Fruit fly (Drosophila melanogaster) whole organism, embryonic: ENCODE results near the gene CG13796.

Source experiments
- Asciz ChIP-seq: fragments of 200-800 bp; sonication (Bioruptor generic); optimal IDR thresholded peaks from 2 replicates; lab custom pipeline; 2017; ENCODE audit warnings: missing biosample characterization, mild to moderate bottlenecking, missing genetic modification characterization, missing genetic modification reagents
- CG1024 ChIP-seq: fragments of 200-800 bp; sonication (Bioruptor generic); IDR thresholded peaks from 2 replicates; pipeline ENCODE4 v1.3.6; 2022; ENCODE audit warnings: missing biosample characterization, missing genetic modification characterization
- CG10543 ChIP-seq: fragments of 200-800 bp; sonication (Bioruptor generic); optimal IDR thresholded peaks from 3 replicates; lab custom pipeline; 2017; ENCODE audit warnings: missing biosample characterization, mild to moderate bottlenecking, missing genetic modification characterization, moderate library complexity
- CG11247 ChIP-seq: fragments of 200-800 bp; sonication (Bioruptor generic); IDR thresholded peaks from 2 replicates; pipeline ENCODE4 v1.3.6; 2022; ENCODE audit warnings: missing biosample characterization, missing genetic modification characterization
- CG11504 ChIP-seq: fragments of 200-800 bp; sonication (Bioruptor generic); optimal IDR thresholded peaks from 3 replicates; lab custom pipeline; 2019; ENCODE audit warnings: missing biosample characterization, mild to moderate bottlenecking, missing genetic modification characterization, moderate library complexity
- CG13624 ChIP-seq: fragments of 200-800 bp; sonication (Bioruptor generic); optimal IDR thresholded peaks from 2 replicates; lab custom pipeline; 2016; ENCODE audit warnings: missing biosample characterization, missing genetic modification characterization
- CG14667 ChIP-seq: fragments of 200-800 bp; sonication (Bioruptor generic); IDR thresholded peaks from 2 replicates; pipeline ENCODE4 v1.3.6; 2022; ENCODE audit warnings: missing biosample characterization, missing genetic modification characterization
- CG16815 ChIP-seq: fragments of 200-800 bp; sonication (Bioruptor generic); optimal IDR thresholded peaks from 3 replicates; lab custom pipeline; 2017; ENCODE audit warnings: missing biosample characterization, mild to moderate bottlenecking, missing genetic modification characterization
- CG17385 ChIP-seq: fragments of 200-800 bp; sonication (Bioruptor generic); optimal IDR thresholded peaks from 3 replicates; lab custom pipeline; 2018; ENCODE audit warnings: missing biosample characterization, mild to moderate bottlenecking, missing genetic modification characterization
- CG17568 ChIP-seq: fragments of 200-800 bp; sonication (Bioruptor generic); optimal IDR thresholded peaks from 2 replicates; lab custom pipeline; 2018; ENCODE audit warnings: missing biosample characterization, mild to moderate bottlenecking, missing genetic modification characterization, moderate library complexity
- CG33557 ChIP-seq: fragments of 200-800 bp; sonication (Bioruptor generic); optimal IDR thresholded peaks from 2 replicates; lab custom pipeline; 2019; ENCODE audit warnings: missing biosample characterization, mild to moderate bottlenecking, missing genetic modification characterization, moderate library complexity
- CG3995 ChIP-seq: fragments of 200-800 bp; sonication (Bioruptor generic); optimal IDR thresholded peaks from 3 replicates; lab custom pipeline; 2016; ENCODE audit warnings: missing biosample characterization, missing genetic modification characterization
- CG43689 ChIP-seq: fragments of 200-800 bp; sonication (Bioruptor generic); IDR thresholded peaks from 2 replicates; pipeline ENCODE4 v1.3.6; 2022; ENCODE audit warnings: missing biosample characterization, missing genetic modification characterization
- CG4424 ChIP-seq: fragments of 200-800 bp; sonication (Bioruptor generic); optimal IDR thresholded peaks from 3 replicates; lab custom pipeline; 2016; ENCODE audit warnings: missing biosample characterization, missing genetic modification characterization
- CG4730 ChIP-seq: fragments of 200-800 bp; sonication (Bioruptor generic); IDR thresholded peaks from 2 replicates; pipeline ENCODE4 v1.3.6; 2022; ENCODE audit warnings: missing biosample characterization, missing genetic modification characterization
- CG7839 ChIP-seq: fragments of 200-800 bp; sonication (Bioruptor generic); optimal IDR thresholded peaks from 3 replicates; lab custom pipeline; 2018; ENCODE audit warnings: missing biosample characterization, mild to moderate bottlenecking, missing genetic modification characterization, moderate library complexity
- CTCF ChIP-seq: fragments of 200-800 bp; sonication (Bioruptor generic); optimal IDR thresholded peaks from 2 replicates; lab custom pipeline; 2017; ENCODE audit warnings: missing biosample characterization, mild to moderate bottlenecking, missing genetic modification characterization, moderate library complexity
- Chrac-16 ChIP-seq: fragments of 200-800 bp; sonication (Bioruptor generic); optimal IDR thresholded peaks from 3 replicates; lab custom pipeline; 2016; ENCODE audit warnings: missing biosample characterization, missing genetic modification characterization
- CkIIα-i1 ChIP-seq: fragments of 200-800 bp; sonication (Bioruptor generic); IDR thresholded peaks from 2 replicates; pipeline ENCODE4 v1.3.6; 2022; ENCODE audit warnings: missing biosample characterization, missing genetic modification characterization
- D19A ChIP-seq: fragments of 200-800 bp; optimal IDR thresholded peaks from 3 replicates; lab custom pipeline; 2019; ENCODE audit warnings: missing biosample characterization, mild to moderate bottlenecking, missing genetic modification characterization, moderate library complexity
- Dip2 ChIP-seq: fragments of 200-800 bp; sonication (Bioruptor generic); IDR thresholded peaks from 2 replicates; pipeline ENCODE4 v1.3.6; 2022; ENCODE audit warnings: missing biosample characterization, missing genetic modification characterization
- Dll ChIP-seq: fragments of 200-800 bp; sonication (Bioruptor generic); IDR thresholded peaks from 4 replicates; pipeline ENCODE4 v1.3.6; 2022; ENCODE audit warnings: missing biosample characterization, missing genetic modification characterization; ENCODE audit not compliant: partially characterized antibody
- Doc2 ChIP-seq: fragments of 200-800 bp; sonication (Bioruptor generic); IDR thresholded peaks from 2 replicates; pipeline ENCODE4 v1.3.6; 2022; ENCODE audit warnings: missing biosample characterization, missing genetic modification characterization
- E2f2 ChIP-seq: fragments of 200-800 bp; sonication (Bioruptor generic); IDR thresholded peaks from 2 replicates; pipeline ENCODE4 v1.3.6; 2022; ENCODE audit warnings: missing biosample characterization, missing genetic modification characterization
- Elba2 ChIP-seq: fragments of 200-800 bp; sonication (Bioruptor generic); optimal IDR thresholded peaks from 3 replicates; lab custom pipeline; 2016; ENCODE audit warnings: missing biosample characterization, missing genetic modification characterization
- Ets65A ChIP-seq: fragments of 200-800 bp; sonication (Bioruptor generic); peaks from one replicate; lab custom pipeline; 2016; ENCODE audit warnings: missing biosample characterization, missing genetic modification characterization
- GATAe ChIP-seq: fragments of 200-800 bp; sonication (Bioruptor generic); conservative IDR thresholded peaks from 2 replicates; pipeline ENCODE4 v1.3.6; 2022; ENCODE audit warnings: missing biosample characterization, missing genetic modification characterization
- HLH54F ChIP-seq: fragments of 200-800 bp; sonication (Bioruptor generic); optimal IDR thresholded peaks from 3 replicates; lab custom pipeline; 2016; ENCODE audit warnings: missing biosample characterization, missing genetic modification characterization
- Hand ChIP-seq: fragments of 200-800 bp; sonication (Bioruptor generic); optimal IDR thresholded peaks from 2 replicates; lab custom pipeline; 2017; ENCODE audit warnings: mild to moderate bottlenecking, missing biosample characterization, missing genetic modification reagents, missing genetic modification characterization
- HmgZ ChIP-seq: fragments of 200-800 bp; sonication (Bioruptor generic); optimal IDR thresholded peaks from 2 replicates; lab custom pipeline; 2018; ENCODE audit warnings: missing biosample characterization, mild to moderate bottlenecking, missing genetic modification characterization
- Hr3 ChIP-seq: fragments of 200-800 bp; sonication (Bioruptor generic); optimal IDR thresholded peaks from 3 replicates; lab custom pipeline; 2016; ENCODE audit warnings: missing biosample characterization, missing genetic modification characterization
- Hr78 ChIP-seq, 2 experiments: fragments of 200-800 bp in 1 of 2; fragments of >200 bp in 1 of 2; sonication (Bioruptor generic) in 1 of 2; optimal IDR thresholded peaks; 2 replicates each; lab custom pipeline; 2017 to 2019; ENCODE audit warnings: missing biosample characterization in 2 of 2, missing genetic modification characterization in 2 of 2, mild to moderate bottlenecking in 1 of 2, moderate library complexity in 1 of 2
- Med ChIP-seq: fragments of 200-800 bp; sonication (Bioruptor generic); peaks from one replicate; lab custom pipeline; 2016; ENCODE audit warnings: missing biosample characterization, missing genetic modification characterization, mild to moderate bottlenecking, inconsistent platforms, moderate library complexity
- Nf-YA ChIP-seq: fragments of 200-800 bp; sonication (Bioruptor generic); IDR thresholded peaks from 2 replicates; pipeline ENCODE4 v1.3.6; 2022; ENCODE audit warnings: missing biosample characterization, missing genetic modification characterization
- Oli ChIP-seq: fragments of 200-800 bp; sonication (Bioruptor generic); optimal IDR thresholded peaks from 2 replicates; lab custom pipeline; 2018; ENCODE audit warnings: missing biosample characterization, mild to moderate bottlenecking, missing genetic modification characterization, moderate library complexity
- Side ChIP-seq: fragments of 200-800 bp; sonication (Bioruptor generic); optimal IDR thresholded peaks from 2 replicates; lab custom pipeline; 2016; ENCODE audit warnings: missing biosample characterization, missing genetic modification characterization
- dmrt99B ChIP-seq: fragments of 200-800 bp; sonication (Bioruptor generic); optimal IDR thresholded peaks from 2 replicates; lab custom pipeline; 2018; ENCODE audit warnings: missing biosample characterization, mild to moderate bottlenecking, missing genetic modification characterization, moderate library complexity
- gfzf ChIP-seq: fragments of 200-800 bp; sonication (Bioruptor generic); optimal IDR thresholded peaks from 2 replicates; lab custom pipeline; 2016; ENCODE audit warnings: missing biosample characterization, mild to moderate bottlenecking, missing genetic modification characterization, moderate library complexity
- gsb ChIP-seq: fragments of 200-800 bp; sonication (Bioruptor generic); IDR thresholded peaks from 2 replicates; pipeline ENCODE4 v1.3.6; 2022; ENCODE audit warnings: missing biosample characterization, missing genetic modification characterization
- gt ChIP-seq: fragments of 200-800 bp; sonication (Bioruptor generic); IDR thresholded peaks from 2 replicates; pipeline ENCODE4 v1.3.6; 2022; ENCODE audit warnings: missing biosample characterization, missing genetic modification characterization
- jing ChIP-seq: fragments of 200-800 bp; sonication (Bioruptor generic); optimal IDR thresholded peaks from 2 replicates; lab custom pipeline; 2018; ENCODE audit warnings: missing biosample characterization, mild to moderate bottlenecking, missing genetic modification characterization
- mld ChIP-seq: fragments of 200-800 bp; sonication (Bioruptor generic); IDR thresholded peaks from 3 replicates; pipeline ENCODE4 v1.3.6; 2022; ENCODE audit warnings: missing biosample characterization, missing genetic modification characterization; ENCODE audit not compliant: partially characterized antibody
- p53 ChIP-seq: fragments of 200-800 bp; sonication (Bioruptor generic); optimal IDR thresholded peaks from 2 replicates; lab custom pipeline; 2016; ENCODE audit warnings: missing biosample characterization, missing genetic modification characterization
- pfk ChIP-seq: fragments of 200-800 bp; sonication (Bioruptor generic); optimal IDR thresholded peaks from 2 replicates; lab custom pipeline; 2018; ENCODE audit warnings: missing biosample characterization, mild to moderate bottlenecking, missing genetic modification characterization, moderate library complexity
- pnt ChIP-seq: fragments of 200-800 bp; sonication (Bioruptor generic); optimal IDR thresholded peaks from 3 replicates; lab custom pipeline; 2016; ENCODE audit warnings: missing biosample characterization, missing genetic modification characterization
- repo ChIP-seq: fragments of 200-800 bp; sonication (Bioruptor generic); optimal IDR thresholded peaks from 2 replicates; lab custom pipeline; 2016; ENCODE audit warnings: missing biosample characterization, missing genetic modification characterization
- salm ChIP-seq: fragments of 200-800 bp; sonication (Bioruptor generic); optimal IDR thresholded peaks from 2 replicates; lab custom pipeline; 2018; ENCODE audit warnings: missing biosample characterization, mild to moderate bottlenecking, missing genetic modification characterization
- sd ChIP-seq: fragments of 200-800 bp; sonication (Bioruptor generic); optimal IDR thresholded peaks from 3 replicates; lab custom pipeline; 2018; ENCODE audit warnings: missing biosample characterization, mild to moderate bottlenecking, missing genetic modification characterization, moderate library complexity
- sim ChIP-seq: fragments of 200-800 bp; sonication (Bioruptor generic); IDR thresholded peaks from 2 replicates; pipeline ENCODE4 v1.3.6; 2022; ENCODE audit warnings: missing biosample characterization, missing genetic modification characterization
- tap ChIP-seq: fragments of 200-800 bp; optimal IDR thresholded peaks from 3 replicates; lab custom pipeline; 2019; ENCODE audit warnings: missing biosample characterization, mild to moderate bottlenecking, missing genetic modification characterization, moderate library complexity
- tgo ChIP-seq: fragments of 200-800 bp; sonication (Bioruptor generic); IDR thresholded peaks from 3 replicates; pipeline ENCODE4 v1.3.6; 2022; ENCODE audit warnings: missing biosample characterization, missing genetic modification characterization
- unc-4 ChIP-seq: fragments of 200-800 bp; sonication (Bioruptor generic); IDR thresholded peaks from 2 replicates; pipeline ENCODE4 v1.3.6; 2022; ENCODE audit warnings: missing biosample characterization, missing genetic modification characterization; ENCODE audit not compliant: partially characterized antibody
- zen ChIP-seq: fragments of 200-800 bp; sonication (Bioruptor generic); optimal IDR thresholded peaks from 3 replicates; lab custom pipeline; 2018; ENCODE audit warnings: missing biosample characterization, mild to moderate bottlenecking, missing genetic modification characterization, moderate library complexity

CG13796 gene

DNA sequence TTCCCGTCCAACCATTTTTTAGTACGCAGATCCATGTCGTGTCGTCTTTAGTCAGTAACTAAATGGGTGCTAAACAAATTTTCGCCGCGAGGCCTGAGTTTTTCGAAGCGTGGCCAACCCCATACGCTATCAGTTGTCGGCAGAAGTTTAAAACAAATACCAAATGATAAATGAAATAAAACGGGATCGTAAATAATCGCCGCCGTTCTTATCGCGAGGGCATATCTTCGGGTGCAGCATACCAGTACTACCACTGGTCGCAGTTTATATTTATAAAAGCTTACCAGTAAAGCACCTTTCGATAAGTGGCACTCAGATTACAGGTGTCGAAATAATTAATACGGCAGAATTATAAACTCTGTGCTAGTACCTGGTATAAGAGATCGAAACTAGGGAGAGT is 47.2 kb downstream of the CG13796 start (continued):
- TF ChIP-seq Nf-YA (no peak), HmgZ (tag; lab: Kevin White, UChicago) (no peak), CG14667 (GFP tag; lab: Robert Waterston, UW) (no peak), Elba2 (GFP tag; lab: Kevin White, UChicago) (no peak), CG17385 (GFP tag; lab: Kevin White, UChicago) (no peak), CG16815 (no peak), zen (tag; lab: Kevin White, UChicago) (no peak), Asciz (GFP tag; lab: Kevin White, UChicago) (no peak), pfk (GFP tag; lab: Kevin White, UChicago) (no peak), Hr78 (GFP tag; optimal IDR thresholded peaks at IDR 0.05; lab: Kevin White, UChicago) (peak in 1 of 2 experiments; percentile 26), CG43689 (GFP tag; lab: Robert Waterston, UW) (no peak), gsb (GFP tag; lab: Robert Waterston, UW) (no peak), CkIIα-i1 (no peak), mld (GFP tag; lab: Robert Waterston, UW) (no peak), Doc2 (GFP tag; lab: Robert Waterston, UW) (no peak), CG11247 (GFP tag; lab: Robert Waterston, UW) (no peak), GATAe (GFP tag; lab: Robert Waterston, UW) (peak; percentile 57; the same call in 1 of the 2 replicates), E2f2 (GFP tag; lab: Robert Waterston, UW) (no peak), Dip2 (GFP tag; lab: Robert Waterston, UW) (no peak), CG17568 (GFP tag; lab: Kevin White, UChicago) (no peak), Hand (GFP tag; lab: Kevin White, UChicago) (no peak), jing (GFP tag; lab: Kevin White, UChicago) (no peak), tgo (no peak), dmrt99B (tag; lab: Kevin White, UChicago) (no peak), unc-4 (GFP tag; lab: Robert Waterston, UW) (no peak), D19A (tag; lab: Kevin White, UChicago) (no peak), CG1024 (no peak), CG33557 (GFP tag; lab: Kevin White, UChicago) (no peak), repo (GFP tag; lab: Kevin White, UChicago) (no peak), salm (tag; lab: Kevin White, UChicago) (peak; percentile 30), pnt (GFP tag; lab: Kevin White, UChicago) (no peak), CG4424 (GFP tag; lab: Kevin White, UChicago) (no peak), Hr3 (GFP tag; lab: Kevin White, UChicago) (no peak), Chrac-16 (GFP tag; lab: Kevin White, UChicago) (no peak), sim (GFP tag; lab: Robert Waterston, UW) (no peak), gt (no peak), CTCF (no peak), Dll (GFP tag; lab: Robert Waterston, UW) (no peak), CG3995 (GFP tag; lab: Kevin White, UChicago) (no peak), tap (tag; lab: Kevin White, UChicago) (no peak), CG10543 (GFP tag; lab: Kevin White, UChicago) (peak; percentile 25), Oli (tag; lab: Kevin White, UChicago) (no peak), Med (GFP tag; lab: Kevin White, UChicago) (peak; percentile 33), CG4730 (GFP tag; lab: Robert Waterston, UW) (no peak), gfzf (no peak), HLH54F (GFP tag; lab: Kevin White, UChicago) (no peak), Ets65A (GFP tag; lab: Kevin White, UChicago) (no peak), Side (GFP tag; lab: Kevin White, UChicago) (no peak), sd (tag; lab: Kevin White, UChicago) (peak; percentile 97), CG7839 (tag; lab: Kevin White, UChicago) (no peak), p53 (no peak), CG13624 (GFP tag; lab: Kevin White, UChicago) (no peak), CG11504 (tag; lab: Kevin White, UChicago) (no peak)
